Fruit fly (Drosophila melanogaster): ENCODE measurements around the gene CG31709.

The CG31709 gene

DNA sequence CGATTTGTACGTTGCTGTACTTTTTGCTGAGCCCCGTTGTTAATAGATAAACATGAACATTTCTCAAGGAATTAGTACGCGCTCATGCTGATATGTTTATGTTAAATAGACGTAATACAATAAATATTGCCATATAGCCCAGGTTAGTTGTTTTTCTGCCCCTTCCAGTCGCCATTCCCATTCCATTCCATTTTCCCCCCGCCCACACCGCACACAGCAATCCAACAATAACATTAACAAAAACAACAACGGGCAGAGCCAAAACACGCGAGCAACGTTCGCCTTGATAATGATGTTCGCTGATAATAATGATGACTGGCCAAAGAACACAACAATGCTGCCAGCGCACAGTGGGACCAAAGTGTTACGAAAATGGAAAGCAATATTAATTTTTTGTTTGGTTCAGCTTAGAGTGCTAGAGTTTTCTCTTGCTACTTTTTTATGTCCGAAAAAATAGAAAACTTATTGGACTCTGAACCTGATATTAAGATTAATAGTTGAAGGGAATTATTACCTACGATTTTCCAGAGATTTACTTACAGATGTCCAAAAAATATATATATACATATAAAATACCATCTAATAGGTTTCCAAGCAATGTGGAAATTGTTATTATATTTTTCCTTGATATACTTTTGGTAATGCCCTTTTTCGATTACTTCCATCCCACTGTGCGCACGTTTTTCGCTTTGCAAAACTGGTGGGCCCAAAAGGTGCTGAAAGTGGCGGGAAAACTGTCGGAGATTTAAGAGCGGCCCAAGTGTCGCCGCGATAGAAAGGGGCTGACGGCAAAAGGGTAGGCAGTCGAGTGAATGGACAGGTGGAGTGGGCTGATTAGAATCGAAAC is 9.6 kb downstream of the CG31709 start (continued):
- TF ChIP-seq Dp (GFP tag; optimal IDR thresholded peaks at IDR 0.05) (peak; percentile 27), CG13775 (GFP tag; optimal IDR thresholded peaks at IDR 0.05) (peak; percentile 98), C15 (GFP tag; IDR thresholded peaks at IDR 0.05) (peak; percentile 71; the same call in 2 of the 3 replicates), Abd-B (GFP tag; optimal IDR thresholded peaks at IDR 0.05) (peak; percentile 96), sug (tag; optimal IDR thresholded peaks at IDR 0.05) (peak; percentile 94), Hmr (GFP tag; optimal IDR thresholded peaks at IDR 0.05) (peak; percentile 98), unpg (GFP tag; optimal IDR thresholded peaks at IDR 0.05) (peak; percentile 96), CG6175 (GFP tag; IDR thresholded peaks at IDR 0.05) (peak; percentile 65; the same call in 2 of the 3 replicates), luna (GFP tag; optimal IDR thresholded peaks at IDR 0.05) (peak; percentile 58), H15 (GFP tag; IDR thresholded peaks at IDR 0.05) (peak; percentile 82), rib (GFP tag; IDR thresholded peaks at IDR 0.05) (0 out of 2 replicates have a peak, but pooled peaks have one; percentile 78), Mes4 (GFP tag; optimal IDR thresholded peaks at IDR 0.05) (peak; percentile 77), CG11695 (GFP tag; IDR thresholded peaks at IDR 0.05) (peak; percentile 96), Scr (GFP tag; IDR thresholded peaks at IDR 0.05; ENCODE audit: partially characterized antibody) (peak; percentile 48), CG10431 (GFP tag; optimal IDR thresholded peaks at IDR 0.05) (peak; percentile 81), CG32772 (GFP tag; IDR thresholded peaks at IDR 0.05) (peak; percentile 82), MESR4 (GFP tag; optimal IDR thresholded peaks at IDR 0.05) (peak; percentile 18), CG13287 (GFP tag; IDR thresholded peaks at IDR 0.05; ENCODE audit: partially characterized antibody) (peak; percentile 43; the same call in 1 of the 2 replicates), fu2 (GFP tag; optimal IDR thresholded peaks at IDR 0.05) (peak; percentile 64), CG17912 (GFP tag; optimal IDR thresholded peaks at IDR 0.05) (peak; percentile 58), CG8359 (GFP tag; optimal IDR thresholded peaks at IDR 0.05; ENCODE audit: borderline replicate concordance) (peak; percentile 91), CG6254 (GFP tag; optimal IDR thresholded peaks at IDR 0.05) (peak; percentile 93), run (tag; optimal IDR thresholded peaks at IDR 0.05) (peak; percentile 94), Bgb (GFP tag; IDR thresholded peaks at IDR 0.05; ENCODE audit: partially characterized antibody) (no peak; the same call in 1 of the 2 replicates), Pdp1 (GFP tag; optimal IDR thresholded peaks at IDR 0.05) (peak; percentile 77 to 87), sim (GFP tag; IDR thresholded peaks at IDR 0.05) (peak; percentile 76; the same call in 1 of the 2 replicates), CG10462 (GFP tag; optimal IDR thresholded peaks at IDR 0.05) (peak; percentile 94), Lpt (GFP tag; optimal IDR thresholded peaks at IDR 0.05) (no peak), Dip2 (GFP tag; IDR thresholded peaks at IDR 0.05) (peak; percentile 35; the same call in 1 of the 2 replicates), CG42726 (GFP tag; IDR thresholded peaks at IDR 0.05; ENCODE audit: partially characterized antibody) (no peak), Nf-YC (tag; optimal IDR thresholded peaks at IDR 0.05) (peak; percentile 90), CG17568 (GFP tag; optimal IDR thresholded peaks at IDR 0.05) (peak; percentile 92), gsb-n (tag; optimal IDR thresholded peaks at IDR 0.05) (peak; percentile 89), salm (tag; optimal IDR thresholded peaks at IDR 0.05) (peak; percentile 93), NfI (GFP tag; optimal IDR thresholded peaks at IDR 0.05) (peak; percentile 96), oc (tag; optimal IDR thresholded peaks at IDR 0.05) (peak; percentile 88), CG12219 (GFP tag; optimal IDR thresholded peaks at IDR 0.05) (peak; percentile 89), esg (GFP tag; conservative IDR thresholded peaks at IDR 0.05) (peak; percentile 85), Ssrp (tag; optimal IDR thresholded peaks at IDR 0.05) (peak; percentile 96), CG11398 (GFP tag; optimal IDR thresholded peaks at IDR 0.05) (peak; percentile 38), tna (GFP tag; IDR thresholded peaks at IDR 0.05; ENCODE audit: partially characterized antibody) (0 out of 2 replicates have a peak, but pooled peaks have one; percentile 22), CG4617 (GFP tag; optimal IDR thresholded peaks at IDR 0.05; ENCODE audit: borderline replicate concordance) (peak; percentile 66), vfl (GFP tag; optimal IDR thresholded peaks at IDR 0.05) (peak; percentile 92), E2f1 (GFP tag; IDR thresholded peaks at IDR 0.05) (peak; percentile 89), scrt (GFP tag; optimal IDR thresholded peaks at IDR 0.05) (peak; percentile 92), CG2120 (GFP tag; optimal IDR thresholded peaks at IDR 0.05) (peak; percentile 95), CG12659 (GFP tag; optimal IDR thresholded peaks at IDR 0.05) (peak; percentile 98)

Data from whole organism, embryonic.